Fruit fly (Drosophila melanogaster): ENCODE data around the gene Crk.

DNA sequence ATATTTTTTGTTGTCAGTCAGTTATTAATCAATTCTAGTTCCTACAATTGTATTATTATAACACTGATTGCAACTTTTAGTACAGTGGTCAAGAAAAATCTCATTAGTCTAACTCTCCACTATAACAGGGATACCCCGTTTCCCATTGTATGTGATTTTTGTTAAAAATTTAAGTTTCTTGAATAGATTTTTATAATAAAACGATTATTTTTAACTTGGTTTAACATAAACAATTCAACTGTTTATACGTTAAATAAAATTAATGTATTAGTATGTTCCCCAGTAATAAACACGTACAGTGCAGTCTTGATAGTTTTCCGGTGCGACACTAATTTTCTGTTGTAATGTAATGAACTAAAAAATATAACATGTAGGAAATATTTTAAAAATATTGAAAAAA, 30.8 kb downstream of the Crk start:
- no peak for TF ChIP-seq CG8478 (optimal IDR thresholded peaks at IDR 0.05)
- no peak for TF ChIP-seq CTCF (optimal IDR thresholded peaks at IDR 0.05)
